Worm (Caenorhabditis elegans) whole organism, late embryonic: Measurements from ENCODE around the gene C06H5.8.

ENCODE experiments used
- ama-1 ChIP-seq: fragments of 150-350 bp; optimal IDR thresholded peaks from 2 replicates; lab custom pipeline; 2014
- ceh-22 ChIP-seq: sonication (generic microtip); optimal IDR thresholded peaks from 2 replicates; lab custom pipeline; 2017; ENCODE audit warnings: missing biosample characterization, missing genetic modification characterization
- ceh-24 ChIP-seq: sonication (generic microtip); optimal IDR thresholded peaks from 2 replicates; lab custom pipeline; 2016; ENCODE audit warnings: mild to moderate bottlenecking, missing genetic modification characterization, missing compliant biosample characterization
- ets-4 ChIP-seq: sonication (generic microtip); optimal IDR thresholded peaks from 2 replicates; lab custom pipeline; 2016; ENCODE audit warnings: missing genetic modification characterization, missing compliant biosample characterization
- hlh-30 ChIP-seq: sonication (generic microtip); optimal IDR thresholded peaks from 2 replicates; lab custom pipeline; 2017; ENCODE audit warnings: antibody characterized with exemption, missing genetic modification characterization, missing compliant biosample characterization; ENCODE audit not compliant: insufficient read depth
- pha-4 ChIP-seq: fragments of 150-350 bp; optimal IDR thresholded peaks from 2 replicates; lab custom pipeline; 2018; ENCODE audit warnings: missing biosample characterization, missing genetic modification reagents, missing genetic modification characterization
- pros-1 ChIP-seq: fragments of 150-350 bp; optimal IDR thresholded peaks from 2 replicates; lab custom pipeline; 2014; ENCODE audit warnings: missing biosample characterization, missing genetic modification reagents, missing genetic modification characterization
- sox-4 ChIP-seq: sonication (generic microtip); optimal IDR thresholded peaks from 2 replicates; lab custom pipeline; 2017; ENCODE audit warnings: mild to moderate bottlenecking, missing genetic modification characterization, inconsistent platforms, missing compliant biosample characterization

- TF ChIP-seq sox-4 (tag; lab: Kevin White, UChicago): no peak
- no peak for TF ChIP-seq ceh-22 (tag; lab: Kevin White, UChicago)
- no peak for TF ChIP-seq pha-4 (tag; lab: Kevin White, UChicago)
- TF ChIP-seq pros-1 (tag; lab: Kevin White, UChicago): no peak
- TF ChIP-seq ets-4 (tag; lab: Kevin White, UChicago): no peak
- TF ChIP-seq hlh-30 (tag; lab: Kevin White, UChicago): no peak
- TF ChIP-seq ceh-24 (tag; lab: Kevin White, UChicago): no peak
- no peak for TF ChIP-seq ama-1
Observed at ce11 chrV:17910019-17910418, 8.8 kb upstream of the C06H5.8 start, which contains the start of gene dcar-1.
